Fruit fly (Drosophila melanogaster) Kc167 (cell line): Measurements from ENCODE around the gene Dr.

Experiments
- Sin3A ChIP-seq: fragments of >200 bp; optimal IDR thresholded peaks from 2 replicates; lab custom pipeline; 2018; ENCODE audit warnings: missing external identifiers
- psq ChIP-seq: fragments of >200 bp; optimal IDR thresholded peaks from 2 replicates; lab custom pipeline; 2017; ENCODE audit warnings: missing external identifiers

dm6 chr3R:29517923-29518322 lies 38.3 kb upstream of the Dr start:
- TF ChIP-seq Sin3A = no peak
- no peak for TF ChIP-seq psq
